Worm (Caenorhabditis elegans) whole organism, L1 larva: ENCODE data around the gene R186.3.
A peak's percentile ranks its signal among the peaks of the same experiment; 100 is the strongest.

Experiments used
- C04F5.9 ChIP-seq: sonication (generic microtip); optimal IDR thresholded peaks from 2 replicates; lab custom pipeline; 2016; ENCODE audit warnings: missing genetic modification characterization, missing compliant biosample characterization
- F16B12.6 ChIP-seq: fragments of 150-350 bp; optimal IDR thresholded peaks from 2 replicates; lab custom pipeline; 2014; ENCODE audit warnings: missing biosample characterization, missing genetic modification characterization
- Y116A8C.19 ChIP-seq: sonication (generic microtip); optimal IDR thresholded peaks from 2 replicates; lab custom pipeline; 2016; ENCODE audit warnings: missing compliant biosample characterization, missing genetic modification characterization, borderline replicate concordance
- aha-1 ChIP-seq: fragments of 150-350 bp; optimal IDR thresholded peaks from 2 replicates; lab custom pipeline; 2014; ENCODE audit warnings: missing biosample characterization, missing genetic modification characterization
- alr-1 ChIP-seq: fragments of 200-800 bp; sonication (Bioruptor generic); optimal IDR thresholded peaks from 2 replicates; lab custom pipeline; 2018; ENCODE audit warnings: borderline replicate concordance, mild to moderate bottlenecking, missing genetic modification characterization, missing compliant biosample characterization
- aly-2 ChIP-seq: fragments of 150-350 bp; optimal IDR thresholded peaks from 2 replicates; lab custom pipeline; 2014; ENCODE audit warnings: missing biosample characterization, missing genetic modification characterization
- ceh-63 ChIP-seq: fragments of 200-800 bp; sonication (Bioruptor generic); optimal IDR thresholded peaks from 2 replicates; lab custom pipeline; 2018; ENCODE audit warnings: mild to moderate bottlenecking, missing genetic modification characterization, missing compliant biosample characterization
- ceh-8 ChIP-seq: fragments of 200-800 bp; sonication (Bioruptor generic); optimal IDR thresholded peaks from 2 replicates; lab custom pipeline; 2018; ENCODE audit warnings: mild to moderate bottlenecking, missing genetic modification characterization, moderate library complexity, missing compliant biosample characterization
- ceh-88 ChIP-seq: fragments of 200-800 bp; sonication (Bioruptor generic); IDR thresholded peaks from 2 replicates; pipeline ENCODE4 v1.3.6; 2022; ENCODE audit warnings: missing genetic modification characterization, missing compliant biosample characterization
- ceh-90 ChIP-seq: sonication (generic microtip); optimal IDR thresholded peaks from 2 replicates; lab custom pipeline; 2016; ENCODE audit warnings: missing genetic modification characterization, missing compliant biosample characterization
- ces-1 ChIP-seq: fragments of 150-350 bp; optimal IDR thresholded peaks from 2 replicates; lab custom pipeline; 2014; ENCODE audit warnings: missing biosample characterization, missing genetic modification reagents, missing genetic modification characterization
- dpl-1 ChIP-seq, 3 experiments: fragments of 150-350 bp in 2 of 3; sonication (generic microtip) in 1 of 3; optimal IDR thresholded peaks; 2 replicates each; lab custom pipeline; 2014 to 2017; ENCODE audit warnings: missing biosample characterization in 3 of 3, missing genetic modification characterization in 3 of 3, missing genetic modification reagents in 3 of 3
- dsc-1 ChIP-seq: sonication (generic microtip); optimal IDR thresholded peaks from 2 replicates; lab custom pipeline; 2016; ENCODE audit warnings: mild to moderate bottlenecking, missing genetic modification characterization, missing compliant biosample characterization
- efl-3 ChIP-seq: fragments of 200-800 bp; sonication (Bioruptor generic); optimal IDR thresholded peaks from 2 replicates; lab custom pipeline; 2018; ENCODE audit warnings: mild to moderate bottlenecking, missing genetic modification characterization, missing compliant biosample characterization
- egl-13 ChIP-seq: sonication (generic microtip); optimal IDR thresholded peaks from 2 replicates; lab custom pipeline; 2016; ENCODE audit warnings: missing genotype, missing genetic modification reagents, missing genetic modification characterization, missing compliant biosample characterization
- egl-27 ChIP-seq, 2 experiments: fragments of 150-350 bp in 1 of 2; sonication (generic microtip); optimal IDR thresholded peaks; 3 replicates each; lab custom pipeline; 2017 to 2018; ENCODE audit warnings: missing biosample characterization in 2 of 2, missing genetic modification characterization in 2 of 2, missing genetic modification reagents in 2 of 2
- elt-2 ChIP-seq: sonication (generic microtip); optimal IDR thresholded peaks from 2 replicates; lab custom pipeline; 2016; ENCODE audit warnings: missing genetic modification characterization, mild to moderate bottlenecking, inconsistent platforms, missing compliant biosample characterization, missing genetic modification reagents
- elt-3 ChIP-seq, 6 experiments: fragments of 150-350 bp in 1 of 6; sonication (generic microtip); optimal IDR thresholded peaks; 2 replicates each; lab custom pipeline; 2017 to 2018; ENCODE audit warnings: missing biosample characterization in 6 of 6, missing genetic modification characterization in 6 of 6, inconsistent platforms in 1 of 6
- fkh-10 ChIP-seq: sonication (generic microtip); optimal IDR thresholded peaks from 2 replicates; lab custom pipeline; 2017; ENCODE audit warnings: missing biosample characterization, missing genetic modification reagents, missing genetic modification characterization
- fkh-4 ChIP-seq: sonication (generic microtip); optimal IDR thresholded peaks from 2 replicates; lab custom pipeline; 2016; ENCODE audit warnings: missing compliant biosample characterization, missing genetic modification characterization, borderline replicate concordance
- fos-1 ChIP-seq: fragments of 150-350 bp; optimal IDR thresholded peaks from 2 replicates; lab custom pipeline; 2014; ENCODE audit warnings: missing biosample characterization, missing genetic modification characterization
- isw-1 ChIP-seq: fragments of 200-800 bp; sonication (Bioruptor generic); IDR thresholded peaks from 2 replicates; pipeline ENCODE4 v1.3.6; 2022; ENCODE audit warnings: missing genetic modification characterization, missing compliant biosample characterization
- jun-1 ChIP-seq: fragments of 150-350 bp; optimal IDR thresholded peaks from 2 replicates; lab custom pipeline; 2014; ENCODE audit warnings: missing biosample characterization, missing genetic modification reagents, missing genetic modification characterization
- lin-13 ChIP-seq: fragments of 150-350 bp; optimal IDR thresholded peaks from 2 replicates; lab custom pipeline; 2014; ENCODE audit warnings: missing biosample characterization, missing genetic modification reagents, missing genetic modification characterization
- lir-3 ChIP-seq: sonication (generic microtip); optimal IDR thresholded peaks from 2 replicates; lab custom pipeline; 2016; ENCODE audit warnings: mild to moderate bottlenecking, missing genetic modification characterization, moderate library complexity, missing compliant biosample characterization; ENCODE audit not compliant: poor library complexity
- lsy-2 ChIP-seq, 2 experiments: fragments of 150-350 bp; optimal IDR thresholded peaks; 2 replicates each; lab custom pipeline; 2014; ENCODE audit warnings: missing biosample characterization in 2 of 2, missing genetic modification characterization in 2 of 2
- mef-2 ChIP-seq: fragments of 150-350 bp; optimal IDR thresholded peaks from 2 replicates; lab custom pipeline; 2014; ENCODE audit warnings: missing biosample characterization, missing genetic modification characterization
- nhr-11 ChIP-seq: fragments of 150-350 bp; optimal IDR thresholded peaks from 2 replicates; lab custom pipeline; 2014; ENCODE audit warnings: missing biosample characterization, missing genetic modification characterization
- nhr-19 ChIP-seq: fragments of 200-800 bp; sonication (Bioruptor generic); conservative IDR thresholded peaks from 2 replicates; pipeline ENCODE4 v1.3.6; 2022; ENCODE audit warnings: missing genetic modification characterization, missing compliant biosample characterization
- nhr-28 ChIP-seq: fragments of 150-350 bp; optimal IDR thresholded peaks from 2 replicates; lab custom pipeline; 2014; ENCODE audit warnings: missing biosample characterization, missing genetic modification characterization
- nhr-71 ChIP-seq: sonication (generic microtip); optimal IDR thresholded peaks from 2 replicates; lab custom pipeline; 2016; ENCODE audit warnings: mild to moderate bottlenecking, missing genetic modification characterization, moderate library complexity, missing compliant biosample characterization
- nhr-76 ChIP-seq: sonication (generic microtip); optimal IDR thresholded peaks from 2 replicates; lab custom pipeline; 2017; ENCODE audit warnings: missing biosample characterization, missing genetic modification characterization
- nhr-77 ChIP-seq: fragments of 150-350 bp; optimal IDR thresholded peaks from 2 replicates; lab custom pipeline; 2014; ENCODE audit warnings: missing biosample characterization, missing genetic modification characterization
- nhr-84 ChIP-seq: sonication (generic microtip); optimal IDR thresholded peaks from 2 replicates; lab custom pipeline; 2017; ENCODE audit warnings: missing biosample characterization, missing genetic modification characterization
- pax-3 ChIP-seq: fragments of 200-800 bp; sonication (Bioruptor generic); optimal IDR thresholded peaks from 2 replicates; lab custom pipeline; 2018; ENCODE audit warnings: mild to moderate bottlenecking, missing genetic modification characterization, moderate library complexity, missing compliant biosample characterization
- pqm-1 ChIP-seq: sonication (generic microtip); optimal IDR thresholded peaks from 3 replicates; lab custom pipeline; 2017; ENCODE audit warnings: missing biosample characterization, missing genetic modification characterization
- rnt-1 ChIP-seq: sonication (generic microtip); optimal IDR thresholded peaks from 2 replicates; lab custom pipeline; 2016; ENCODE audit warnings: mild to moderate bottlenecking, missing genetic modification characterization, moderate library complexity, missing compliant biosample characterization
- snpc-4 ChIP-seq: fragments of 150-350 bp; optimal IDR thresholded peaks from 2 replicates; lab custom pipeline; 2014; ENCODE audit warnings: missing biosample characterization, missing genetic modification characterization
- snu-23 ChIP-seq: sonication (generic microtip); optimal IDR thresholded peaks from 2 replicates; lab custom pipeline; 2016; ENCODE audit warnings: missing genetic modification characterization, missing compliant biosample characterization
- sox-4 ChIP-seq: sonication (generic microtip); optimal IDR thresholded peaks from 2 replicates; lab custom pipeline; 2016; ENCODE audit warnings: missing genetic modification characterization, missing compliant biosample characterization
- sptf-1 ChIP-seq: fragments of 150-350 bp; optimal IDR thresholded peaks from 2 replicates; lab custom pipeline; 2014; ENCODE audit warnings: missing biosample characterization, missing genetic modification characterization
- sup-37 ChIP-seq: fragments of 200-800 bp; sonication (Bioruptor generic); optimal IDR thresholded peaks from 2 replicates; lab custom pipeline; 2018; ENCODE audit warnings: mild to moderate bottlenecking, missing genetic modification characterization, missing compliant biosample characterization
- swsn-7 ChIP-seq: sonication (generic microtip); optimal IDR thresholded peaks from 2 replicates; lab custom pipeline; 2016; ENCODE audit warnings: missing genetic modification characterization, missing compliant biosample characterization
- tlp-1 ChIP-seq: fragments of 150-350 bp; optimal IDR thresholded peaks from 2 replicates; lab custom pipeline; 2014; ENCODE audit warnings: missing biosample characterization, missing genetic modification characterization
- unc-30 ChIP-seq: sonication (generic microtip); optimal IDR thresholded peaks from 2 replicates; lab custom pipeline; 2017; ENCODE audit warnings: missing biosample characterization, missing genetic modification characterization
- unc-62 ChIP-seq: fragments of 150-350 bp; optimal IDR thresholded peaks from 2 replicates; lab custom pipeline; 2014; ENCODE audit warnings: missing biosample characterization, missing genetic modification reagents, missing genetic modification characterization
- zag-1 ChIP-seq: fragments of 150-350 bp; optimal IDR thresholded peaks from 2 replicates; lab custom pipeline; 2014; ENCODE audit warnings: missing biosample characterization, missing genetic modification characterization
- zip-4 ChIP-seq: fragments of 200-800 bp; sonication (Bioruptor generic); optimal IDR thresholded peaks from 2 replicates; lab custom pipeline; 2018; ENCODE audit warnings: mild to moderate bottlenecking, missing genetic modification characterization, moderate library complexity, missing compliant biosample characterization
- ztf-11 ChIP-seq, 2 experiments: sonication (generic microtip); optimal IDR thresholded peaks; 2 replicates each; lab custom pipeline; 2016 to 2017; ENCODE audit warnings: missing genetic modification characterization in 2 of 2, missing biosample characterization in 1 of 2, missing compliant biosample characterization in 1 of 2
- ztf-4 ChIP-seq: fragments of 150-350 bp; optimal IDR thresholded peaks from 2 replicates; lab custom pipeline; 2014; ENCODE audit warnings: missing biosample characterization, missing genetic modification characterization

The R186.3 gene

DNA sequence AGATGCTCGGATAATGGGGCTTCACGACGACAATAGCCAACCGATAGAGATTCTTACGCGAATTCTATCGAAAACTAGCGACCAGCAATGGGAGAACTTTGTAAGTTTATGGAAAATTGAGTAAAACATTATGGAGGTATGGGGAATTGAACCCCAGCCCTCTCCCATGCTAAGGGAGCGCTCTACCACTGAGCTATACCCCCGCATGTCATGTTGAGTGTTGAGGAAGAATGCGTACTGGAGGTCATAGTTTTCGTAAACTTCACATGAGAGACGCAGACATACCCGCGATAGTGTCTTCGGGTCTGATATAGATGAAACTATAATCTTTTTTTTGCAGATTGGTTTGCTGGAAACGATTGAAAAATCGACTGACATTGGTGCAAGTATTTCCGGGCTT is 36.4 kb upstream of the R186.3 start (continued):
- TF ChIP-seq unc-62 (GFP tag; lab: Kevin White, UChicago) (no peak), lir-3 (peak; percentile 34), pqm-1 (tag; lab: Kevin White, UChicago) (no peak), dpl-1 (GFP tag; optimal IDR thresholded peaks at IDR 0.05; lab: Kevin White, UChicago) (peak in 2 of 3 experiments; percentile 47 to 67), lsy-2 (tag; optimal IDR thresholded peaks at IDR 0.05; lab: Kevin White, UChicago) (peak; percentile 47 to 70), zag-1 (tag; lab: Kevin White, UChicago) (no peak), ceh-63 (GFP tag; lab: Kevin White, UChicago) (no peak), snu-23 (peak; percentile 85), fkh-10 (GFP tag; lab: Kevin White, UChicago) (peak; percentile 14), zip-4 (GFP tag; lab: Kevin White, UChicago) (peak; percentile 15), tlp-1 (tag; lab: Kevin White, UChicago) (no peak), ceh-8 (GFP tag; lab: Kevin White, UChicago) (no peak), dsc-1 (peak; percentile 32), ceh-90 (tag; lab: Kevin White, UChicago) (no peak), aha-1 (tag; lab: Kevin White, UChicago) (no peak), mef-2 (tag; lab: Kevin White, UChicago) (no peak), ceh-88 (GFP tag; lab: Robert Waterston, UW) (no peak; the same call in 1 of the 2 replicates), swsn-7 (tag; lab: Kevin White, UChicago) (peak; percentile 58), nhr-71 (tag; lab: Kevin White, UChicago) (peak; percentile 74), sup-37 (GFP tag; lab: Kevin White, UChicago) (no peak), ztf-11 (tag; optimal IDR thresholded peaks at IDR 0.05; lab: Kevin White, UChicago) (peak in 1 of 2 experiments; percentile 5), egl-13 (tag; lab: Kevin White, UChicago) (no peak), sptf-1 (tag; lab: Kevin White, UChicago) (no peak), nhr-28 (tag; lab: Kevin White, UChicago) (no peak), alr-1 (tag; lab: Kevin White, UChicago) (no peak), nhr-11 (tag; lab: Kevin White, UChicago) (no peak), Y116A8C.19 (no peak), ces-1 (GFP tag; lab: Kevin White, UChicago) (no peak), elt-2 (tag; lab: Kevin White, UChicago) (peak; percentile 28), sox-4 (tag; lab: Kevin White, UChicago) (no peak), nhr-76 (tag; lab: Kevin White, UChicago) (no peak), snpc-4 (tag; lab: Kevin White, UChicago) (peak; percentile 58), fos-1 (peak; percentile 66), nhr-77 (tag; lab: Kevin White, UChicago) (no peak), isw-1 (GFP tag; lab: Robert Waterston, UW) (no peak), jun-1 (tag; lab: Kevin White, UChicago) (peak; percentile 41), egl-27 (tag; optimal IDR thresholded peaks at IDR 0.05; lab: Kevin White, UChicago) (peak in 1 of 2 experiments; percentile 42), rnt-1 (tag; lab: Kevin White, UChicago) (peak; percentile 75), unc-30 (tag; lab: Kevin White, UChicago) (no peak), ztf-4 (tag; lab: Kevin White, UChicago) (no peak), fkh-4 (tag; lab: Kevin White, UChicago) (no peak), nhr-84 (tag; lab: Kevin White, UChicago) (no peak), elt-3 (tag; optimal IDR thresholded peaks at IDR 0.05; lab: Kevin White, UChicago) (peak in 4 of 6 experiments; percentile 23 to 47 (median 44)), efl-3 (no peak), nhr-19 (GFP tag; lab: Robert Waterston, UW) (peak; percentile 76), F16B12.6 (no peak), lin-13 (peak; percentile 43), aly-2 (tag; lab: Kevin White, UChicago) (peak; percentile 79), C04F5.9 (tag; lab: Kevin White, UChicago) (no peak), pax-3 (tag; lab: Kevin White, UChicago) (peak; percentile 71)
